Fruit fly (Drosophila melanogaster) whole organism, embryonic: ENCODE results near the gene Tbcc.

Experiments
- CG10147 ChIP-seq: fragments of 200-800 bp; sonication (Bioruptor generic); optimal IDR thresholded peaks from 2 replicates; lab custom pipeline; 2019; ENCODE audit warnings: missing biosample characterization, mild to moderate bottlenecking, missing genetic modification characterization, moderate library complexity
- CG10366 ChIP-seq: fragments of 200-800 bp; sonication (Bioruptor generic); IDR thresholded peaks from 2 replicates; pipeline ENCODE4 v1.3.6; 2022; ENCODE audit warnings: missing biosample characterization, missing genetic modification characterization
- CG10979 ChIP-seq: fragments of 200-800 bp; sonication (Bioruptor generic); optimal IDR thresholded peaks from 2 replicates; lab custom pipeline; 2018; ENCODE audit warnings: missing biosample characterization, mild to moderate bottlenecking, missing genetic modification characterization, moderate library complexity
- CG12659 ChIP-seq: fragments of 200-800 bp; sonication (Bioruptor generic); optimal IDR thresholded peaks from 3 replicates; lab custom pipeline; 2017; ENCODE audit warnings: mild to moderate bottlenecking, missing biosample characterization, missing genetic modification reagents, missing genetic modification characterization
- CG13296 ChIP-seq: fragments of 200-800 bp; sonication (Bioruptor generic); optimal IDR thresholded peaks from 3 replicates; lab custom pipeline; 2018; ENCODE audit warnings: missing biosample characterization, mild to moderate bottlenecking, missing genetic modification characterization
- CG14050 ChIP-seq: fragments of 200-800 bp; sonication (Bioruptor generic); IDR thresholded peaks from 3 replicates; pipeline ENCODE4 v1.3.6; 2022; ENCODE audit warnings: missing biosample characterization, missing genetic modification characterization
- CG16813 ChIP-seq: fragments of 200-800 bp; sonication (Bioruptor generic); IDR thresholded peaks from 3 replicates; pipeline ENCODE4 v1.3.6; 2022; ENCODE audit warnings: missing biosample characterization, missing genetic modification characterization; ENCODE audit not compliant: partially characterized antibody
- CG2120 ChIP-seq: fragments of 200-800 bp; sonication (Bioruptor generic); optimal IDR thresholded peaks from 3 replicates; lab custom pipeline; 2016; ENCODE audit warnings: missing biosample characterization, missing genetic modification characterization
- CG2202 ChIP-seq: fragments of 200-800 bp; sonication (Bioruptor generic); optimal IDR thresholded peaks from 2 replicates; lab custom pipeline; 2018; ENCODE audit warnings: missing biosample characterization, mild to moderate bottlenecking, missing genetic modification characterization
- CG30020 ChIP-seq: fragments of 200-800 bp; optimal IDR thresholded peaks from 2 replicates; lab custom pipeline; 2019; ENCODE audit warnings: missing biosample characterization, mild to moderate bottlenecking, missing genetic modification characterization, moderate library complexity
- CG3163 ChIP-seq: fragments of 200-800 bp; sonication (Bioruptor generic); optimal IDR thresholded peaks from 3 replicates; lab custom pipeline; 2016; ENCODE audit warnings: missing biosample characterization, missing genetic modification characterization
- CG34224 ChIP-seq: fragments of 200-800 bp; sonication (Bioruptor generic); IDR thresholded peaks from 3 replicates; pipeline ENCODE4 v1.3.6; 2022; ENCODE audit warnings: missing biosample characterization, missing genetic modification characterization; ENCODE audit not compliant: partially characterized antibody
- CG34422 ChIP-seq: fragments of 200-800 bp; sonication (Bioruptor generic); IDR thresholded peaks from 3 replicates; pipeline ENCODE4 v1.3.6; 2022; ENCODE audit warnings: missing biosample characterization, missing genetic modification characterization
- CG42726 ChIP-seq: fragments of 200-800 bp; sonication (Bioruptor generic); IDR thresholded peaks from 2 replicates; pipeline ENCODE4 v1.3.6; 2022; ENCODE audit warnings: missing biosample characterization, missing genetic modification characterization; ENCODE audit not compliant: partially characterized antibody
- CG5953 ChIP-seq: fragments of 200-800 bp; sonication (Bioruptor generic); IDR thresholded peaks from 2 replicates; pipeline ENCODE4 v1.3.6; 2022; ENCODE audit warnings: missing biosample characterization, missing genetic modification characterization
- CG8924 ChIP-seq: fragments of 200-800 bp; optimal IDR thresholded peaks from 3 replicates; lab custom pipeline; 2019; ENCODE audit warnings: missing biosample characterization, mild to moderate bottlenecking, missing genetic modification characterization, moderate library complexity
- CG9797 ChIP-seq: fragments of 200-800 bp; sonication (Bioruptor generic); optimal IDR thresholded peaks from 3 replicates; lab custom pipeline; 2018; ENCODE audit warnings: missing biosample characterization, mild to moderate bottlenecking, missing genetic modification characterization
- Chrac-16 ChIP-seq: fragments of 200-800 bp; sonication (Bioruptor generic); optimal IDR thresholded peaks from 3 replicates; lab custom pipeline; 2016; ENCODE audit warnings: missing biosample characterization, missing genetic modification characterization
- Dip3 ChIP-seq: fragments of 200-800 bp; sonication (Bioruptor generic); optimal IDR thresholded peaks from 3 replicates; lab custom pipeline; 2016; ENCODE audit warnings: missing biosample characterization, missing genetic modification characterization
- Dp ChIP-seq: fragments of 200-800 bp; sonication (Bioruptor generic); optimal IDR thresholded peaks from 2 replicates; lab custom pipeline; 2018; ENCODE audit warnings: missing biosample characterization, mild to moderate bottlenecking, missing genetic modification characterization, moderate library complexity
- E2f2 ChIP-seq: fragments of 200-800 bp; sonication (Bioruptor generic); IDR thresholded peaks from 2 replicates; pipeline ENCODE4 v1.3.6; 2022; ENCODE audit warnings: missing biosample characterization, missing genetic modification characterization
- Eip74EF ChIP-seq, 2 experiments: fragments of 200-800 bp in 1 of 2; fragments of >200 bp in 1 of 2; sonication (Bioruptor generic) in 1 of 2; optimal IDR thresholded peaks; 2 replicates each; lab custom pipeline; 2017 to 2019; ENCODE audit warnings: missing biosample characterization in 2 of 2, missing genetic modification characterization in 2 of 2, mild to moderate bottlenecking in 1 of 2, moderate library complexity in 1 of 2
- Ets97D ChIP-seq: fragments of 200-800 bp; sonication (Bioruptor generic); optimal IDR thresholded peaks from 3 replicates; lab custom pipeline; 2016; ENCODE audit warnings: missing biosample characterization, missing genetic modification characterization
- Hmr ChIP-seq: fragments of 200-800 bp; sonication (Bioruptor generic); optimal IDR thresholded peaks from 3 replicates; lab custom pipeline; 2017; ENCODE audit warnings: mild to moderate bottlenecking, missing biosample characterization, missing genetic modification reagents, missing genetic modification characterization
- Hr39 ChIP-seq: fragments of >200 bp; optimal IDR thresholded peaks from 2 replicates; lab custom pipeline; 2017
- MTF-1 ChIP-seq: fragments of 200-800 bp; sonication (Bioruptor generic); optimal IDR thresholded peaks from 2 replicates; lab custom pipeline; 2018; ENCODE audit warnings: missing biosample characterization, mild to moderate bottlenecking, missing genetic modification characterization, borderline replicate concordance
- Max ChIP-seq: fragments of 200-800 bp; sonication (Bioruptor generic); optimal IDR thresholded peaks from 2 replicates; lab custom pipeline; 2016; ENCODE audit warnings: missing biosample characterization, mild to moderate bottlenecking, missing genetic modification characterization
- Med ChIP-seq: fragments of 200-800 bp; sonication (Bioruptor generic); peaks from one replicate; lab custom pipeline; 2016; ENCODE audit warnings: missing biosample characterization, missing genetic modification characterization, mild to moderate bottlenecking, inconsistent platforms, moderate library complexity
- Nf-YC ChIP-seq: fragments of 200-800 bp; optimal IDR thresholded peaks from 3 replicates; lab custom pipeline; 2019; ENCODE audit warnings: missing biosample characterization, mild to moderate bottlenecking, missing genetic modification characterization, moderate library complexity
- Sox102F ChIP-seq: fragments of 200-800 bp; sonication (Bioruptor generic); optimal IDR thresholded peaks from 2 replicates; lab custom pipeline; 2018; ENCODE audit warnings: missing biosample characterization, mild to moderate bottlenecking, missing genetic modification characterization, moderate library complexity
- Sry-β ChIP-seq: fragments of 200-800 bp; sonication (Bioruptor generic); optimal IDR thresholded peaks from 2 replicates; lab custom pipeline; 2018; ENCODE audit warnings: missing biosample characterization, mild to moderate bottlenecking, missing genetic modification characterization, moderate library complexity
- TFAM ChIP-seq: fragments of 200-800 bp; sonication (Bioruptor generic); optimal IDR thresholded peaks from 2 replicates; lab custom pipeline; 2017; ENCODE audit warnings: missing biosample characterization, missing genetic modification characterization, inconsistent platforms
- Vsx1 ChIP-seq: fragments of 200-800 bp; sonication (Bioruptor generic); optimal IDR thresholded peaks from 2 replicates; lab custom pipeline; 2017; ENCODE audit warnings: missing biosample characterization, mild to moderate bottlenecking, missing genetic modification characterization, missing genetic modification reagents
- abd-A ChIP-seq: fragments of 200-800 bp; sonication (Bioruptor generic); optimal IDR thresholded peaks from 3 replicates; lab custom pipeline; 2019; ENCODE audit warnings: missing biosample characterization, mild to moderate bottlenecking, missing genetic modification characterization, moderate library complexity
- ap ChIP-seq: fragments of 200-800 bp; sonication (Bioruptor generic); IDR thresholded peaks from 2 replicates; pipeline ENCODE4 v1.3.6; 2022; ENCODE audit warnings: missing biosample characterization, missing genetic modification characterization
- ara ChIP-seq: fragments of 200-800 bp; sonication (Bioruptor generic); IDR thresholded peaks from 2 replicates; pipeline ENCODE4 v1.3.6; 2022; ENCODE audit warnings: missing biosample characterization, missing genetic modification characterization
- chinmo ChIP-seq: fragments of 200-800 bp; sonication (Bioruptor generic); IDR thresholded peaks from 4 replicates; pipeline ENCODE4 v1.3.6; 2022; ENCODE audit warnings: missing biosample characterization, missing genetic modification characterization; ENCODE audit not compliant: partially characterized antibody
- da ChIP-seq: fragments of 200-800 bp; sonication (Bioruptor generic); optimal IDR thresholded peaks from 2 replicates; lab custom pipeline; 2016; ENCODE audit warnings: missing biosample characterization, missing genetic modification characterization
- dpn ChIP-seq, 2 experiments: fragments of 200-800 bp; sonication (Bioruptor generic); optimal IDR thresholded peaks; 3 replicates each; lab custom pipeline; 2016; ENCODE audit warnings: missing biosample characterization in 2 of 2, missing genetic modification characterization in 2 of 2
- gfzf ChIP-seq: fragments of 200-800 bp; sonication (Bioruptor generic); optimal IDR thresholded peaks from 2 replicates; lab custom pipeline; 2016; ENCODE audit warnings: missing biosample characterization, mild to moderate bottlenecking, missing genetic modification characterization, moderate library complexity
- gt ChIP-seq: fragments of 200-800 bp; sonication (Bioruptor generic); IDR thresholded peaks from 2 replicates; pipeline ENCODE4 v1.3.6; 2022; ENCODE audit warnings: missing biosample characterization, missing genetic modification characterization
- lbe ChIP-seq: fragments of 200-800 bp; sonication (Bioruptor generic); optimal IDR thresholded peaks from 2 replicates; lab custom pipeline; 2016; ENCODE audit warnings: missing biosample characterization, mild to moderate bottlenecking, missing genetic modification characterization
- nau ChIP-seq: fragments of 200-800 bp; sonication (Bioruptor generic); optimal IDR thresholded peaks from 3 replicates; lab custom pipeline; 2017; ENCODE audit warnings: missing biosample characterization, mild to moderate bottlenecking, missing genetic modification characterization, missing genetic modification reagents
- pzg ChIP-seq: fragments of 200-800 bp; sonication (Bioruptor generic); optimal IDR thresholded peaks from 3 replicates; lab custom pipeline; 2018; ENCODE audit warnings: missing biosample characterization, mild to moderate bottlenecking, missing genetic modification characterization, moderate library complexity
- run ChIP-seq: fragments of 200-800 bp; sonication (Bioruptor generic); optimal IDR thresholded peaks from 3 replicates; lab custom pipeline; 2018; ENCODE audit warnings: missing biosample characterization, mild to moderate bottlenecking, missing genetic modification characterization
- sens ChIP-seq: fragments of 200-800 bp; sonication (Bioruptor generic); peaks from one replicate; lab custom pipeline; 2016; ENCODE audit warnings: missing biosample characterization, missing genetic modification characterization
- stwl ChIP-seq: fragments of 200-800 bp; sonication (Bioruptor generic); optimal IDR thresholded peaks from 3 replicates; lab custom pipeline; 2018; ENCODE audit warnings: missing biosample characterization, mild to moderate bottlenecking, missing genetic modification characterization, moderate library complexity
- unpg ChIP-seq: fragments of 200-800 bp; sonication (Bioruptor generic); optimal IDR thresholded peaks from 3 replicates; lab custom pipeline; 2018; ENCODE audit warnings: missing biosample characterization, mild to moderate bottlenecking, missing genetic modification characterization, moderate library complexity
- vnd ChIP-seq: fragments of 200-800 bp; sonication (Bioruptor generic); IDR thresholded peaks from 3 replicates; pipeline ENCODE4 v1.3.6; 2022; ENCODE audit warnings: missing biosample characterization, missing genetic modification characterization; ENCODE audit not compliant: partially characterized antibody
- vvl ChIP-seq: fragments of 200-800 bp; sonication (Bioruptor generic); IDR thresholded peaks from 2 replicates; pipeline ENCODE4 v1.3.6; 2022; ENCODE audit warnings: missing biosample characterization, missing genetic modification characterization

Tbcc gene

dm6 chr2L:4227546-4227945, 40.0 kb upstream of the Tbcc start, which contains the start of gene RpL40 (continued):
- TF ChIP-seq Vsx1 (GFP tag; lab: Kevin White, UChicago) (no peak), CG42726 (GFP tag; lab: Robert Waterston, UW) (0 out of 2 replicates have a peak, but pooled peaks have one; percentile 34), stwl (tag; lab: Kevin White, UChicago) (peak; percentile 21), CG10147 (no peak), CG5953 (GFP tag; lab: Robert Waterston, UW) (no peak), Chrac-16 (no peak), CG34224 (GFP tag; lab: Robert Waterston, UW) (0 out of 3 replicates have a peak, but pooled peaks have one; percentile 20), vnd (GFP tag; lab: Robert Waterston, UW) (no peak), Med (peak; percentile 68), Dp (GFP tag; lab: Kevin White, UChicago) (peak; percentile 18), ara (no peak), CG34422 (peak; percentile 71; the same call in 1 of the 3 replicates), Dip3 (GFP tag; lab: Kevin White, UChicago) (no peak), unpg (GFP tag; lab: Kevin White, UChicago) (peak; percentile 13), E2f2 (peak; percentile 41), gt (GFP tag; lab: Robert Waterston, UW) (no peak), CG2202 (tag; lab: Kevin White, UChicago) (peak; percentile 1), MTF-1 (GFP tag; lab: Kevin White, UChicago) (no peak), CG13296 (GFP tag; lab: Kevin White, UChicago) (peak; percentile 22), Hmr (GFP tag; lab: Kevin White, UChicago) (peak; percentile 16), Nf-YC (tag; lab: Kevin White, UChicago) (no peak), Eip74EF (GFP tag; optimal IDR thresholded peaks at IDR 0.05; lab: Kevin White, UChicago) (peak in 1 of 2 experiments; percentile 6), Ets97D (GFP tag; lab: Kevin White, UChicago) (peak; percentile 70), CG9797 (peak; percentile 63), sens (GFP tag; lab: Kevin White, UChicago) (peak; percentile 65), CG16813 (GFP tag; lab: Robert Waterston, UW) (0 out of 3 replicates have a peak, but pooled peaks have one; percentile 35), CG12659 (GFP tag; lab: Kevin White, UChicago) (peak; percentile 22), run (tag; lab: Kevin White, UChicago) (no peak), abd-A (no peak), ap (GFP tag; lab: Robert Waterston, UW) (no peak), lbe (GFP tag; lab: Kevin White, UChicago) (peak; percentile 11), dpn (GFP tag; optimal IDR thresholded peaks at IDR 0.05; lab: Kevin White, UChicago) (no peak), nau (peak; percentile 37), CG2120 (GFP tag; lab: Kevin White, UChicago) (no peak), pzg (GFP tag; lab: Kevin White, UChicago) (peak; percentile 31), Max (peak; percentile 59), chinmo (GFP tag; lab: Robert Waterston, UW) (no peak), gfzf (GFP tag; lab: Kevin White, UChicago) (peak; percentile 71)

dm6 chr2L:4226792-4227191, 39.2 kb upstream of the Tbcc start, which contains the start of gene CG3702:
CG3702 (minus strand) TSS chr2L:4227097.
- TF ChIP-seq Hr39 (no peak), Sox102F (GFP tag; lab: Kevin White, UChicago) (no peak), vvl (GFP tag; lab: Robert Waterston, UW) (no peak; the same call in 1 of the 2 replicates), CG14050 (GFP tag; lab: Robert Waterston, UW) (no peak), stwl (tag; lab: Kevin White, UChicago) (peak; percentile 21), CG12659 (GFP tag; lab: Kevin White, UChicago) (peak; percentile 16), CG16813 (GFP tag; lab: Robert Waterston, UW) (peak; percentile 72), CG30020 (tag; lab: Kevin White, UChicago) (peak; percentile 80), CG10979 (no peak), CG3163 (no peak), Max (no peak), TFAM (GFP tag; lab: Kevin White, UChicago) (no peak), CG8924 (tag; lab: Kevin White, UChicago) (no peak), da (GFP tag; lab: Kevin White, UChicago) (no peak), CG10366 (GFP tag; lab: Robert Waterston, UW) (no peak), Sry-β (no peak)
